Worm (Caenorhabditis elegans) whole organism, L4/young adult: ENCODE data around the gene T10G3.2.

Experiments used
- W03F9.2 ChIP-seq: fragments of 150-350 bp; optimal IDR thresholded peaks from 2 replicates; lab custom pipeline; 2014; ENCODE audit warnings: missing biosample characterization, missing genetic modification characterization
- dao-5 ChIP-seq: sonication (generic microtip); optimal IDR thresholded peaks from 2 replicates; lab custom pipeline; 2016; ENCODE audit warnings: missing genotype, missing genetic modification characterization, moderate library complexity, missing compliant biosample characterization
- him-1 ChIP-seq: sonication (generic microtip); optimal IDR thresholded peaks from 2 replicates; lab custom pipeline; 2016; ENCODE audit warnings: missing genotype, missing genetic modification reagents, missing genetic modification characterization, missing compliant biosample characterization

The T10G3.2 gene

ce11 chrV:13432364-13432763 is 47.3 kb downstream of the T10G3.2 start, which contains the start of gene srd-17:
srd-17 (minus strand) TSS chrV:13432714.
- no peak for TF ChIP-seq dao-5 (tag; lab: Kevin White, UChicago)

- no peak for TF ChIP-seq dao-5 (tag; lab: Kevin White, UChicago)
- no peak for TF ChIP-seq him-1 (tag; lab: Kevin White, UChicago)
- no peak for TF ChIP-seq W03F9.2 (tag; lab: Kevin White, UChicago)
These were observed 51.0 kb downstream of the T10G3.2 start, which contains the start of gene srd-19 for ce11 chrV:13428660-13429059. srd-19 (minus strand) TSS chrV:13428760.

ce11 chrV:13427378-13427777 is 52.3 kb downstream of the T10G3.2 start:
- TF ChIP-seq him-1 (tag; lab: Kevin White, UChicago), result no peak
- no peak for TF ChIP-seq W03F9.2 (tag; lab: Kevin White, UChicago)
- TF ChIP-seq dao-5 (tag; lab: Kevin White, UChicago), result no peak
